Fruit fly (Drosophila melanogaster): ENCODE data around the gene Ir76a.

DNA sequence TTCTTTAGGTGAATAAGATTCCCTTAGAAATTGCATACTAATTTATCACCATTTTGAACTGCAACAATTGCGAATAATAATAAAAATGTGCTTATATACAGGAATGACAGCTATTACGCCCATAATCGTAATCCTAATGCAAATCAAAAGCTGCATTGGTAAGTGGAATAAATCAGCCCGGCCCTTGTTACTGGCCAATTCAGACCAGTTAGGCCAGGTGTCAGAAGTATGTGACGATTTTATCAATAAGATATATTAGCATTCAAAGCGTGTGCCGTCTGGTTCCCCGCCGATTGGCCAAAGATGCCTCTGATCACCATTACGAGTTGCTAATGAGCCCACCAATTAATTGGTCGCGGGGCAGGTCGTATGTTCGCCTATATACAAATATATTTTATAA, 13.4 kb downstream of the Ir76a start:
- no peak for TF ChIP-seq psq (optimal IDR thresholded peaks at IDR 0.05)
- no peak for TF ChIP-seq Sin3A (optimal IDR thresholded peaks at IDR 0.05)
- no peak for TF ChIP-seq Myc (optimal IDR thresholded peaks at IDR 0.05)
- TF ChIP-seq insv (optimal IDR thresholded peaks at IDR 0.05) = no peak
